Worm (Caenorhabditis elegans): ENCODE results near the gene R10E9.4.

R10E9.4 gene

ce11 chrIII:4018095-4018498 lies 45.5 kb upstream of the R10E9.4 start:
- peak; percentile 88 for TF ChIP-seq unc-55 (GFP tag; optimal IDR thresholded peaks at IDR 0.05)
- peak; percentile 87 for TF ChIP-seq C34F6.9 (tag; optimal IDR thresholded peaks at IDR 0.05)
- peak; percentile 71 for TF ChIP-seq sem-4 (tag; optimal IDR thresholded peaks at IDR 0.05)
- TF ChIP-seq nhr-23 (tag; optimal IDR thresholded peaks at IDR 0.05) = no peak
- peak; percentile 51 for TF ChIP-seq lin-11 (tag; optimal IDR thresholded peaks at IDR 0.05)
- peak; percentile 14 for TF ChIP-seq ztf-11 (tag; optimal IDR thresholded peaks at IDR 0.05)
- no peak for TF ChIP-seq ama-1 (optimal IDR thresholded peaks at IDR 0.05)
- TF ChIP-seq F13H6.1 (tag; optimal IDR thresholded peaks at IDR 0.05) = peak; percentile 60
- TF ChIP-seq snpc-4 (tag; optimal IDR thresholded peaks at IDR 0.05) = peak; percentile 69
- TF ChIP-seq sma-9 (GFP tag; optimal IDR thresholded peaks at IDR 0.05) = peak; percentile 72
- TF ChIP-seq sma-9 (tag; optimal IDR thresholded peaks at IDR 0.05) = no peak
- peak; percentile 38 for TF ChIP-seq fos-1 (tag; optimal IDR thresholded peaks at IDR 0.05)
- TF ChIP-seq mbf-1 (tag; optimal IDR thresholded peaks at IDR 0.05) = no peak
- peak; percentile 74 for TF ChIP-seq zag-1 (tag; optimal IDR thresholded peaks at IDR 0.05)
- peak; percentile 15 for TF ChIP-seq mab-5 (tag; optimal IDR thresholded peaks at IDR 0.05)
- peak; percentile 46 for TF ChIP-seq nhr-237 (tag; optimal IDR thresholded peaks at IDR 0.05)
- TF ChIP-seq mdl-1 (tag; optimal IDR thresholded peaks at IDR 0.05) = peak in 1 of 2 experiments; percentile 15
- TF ChIP-seq nhr-10 (tag; optimal IDR thresholded peaks at IDR 0.05) = no peak
- TF ChIP-seq lsy-2 (tag; optimal IDR thresholded peaks at IDR 0.05) = peak; percentile 62 to 75
- peak; percentile 6 for TF ChIP-seq ceh-82 (tag; optimal IDR thresholded peaks at IDR 0.05)
- TF ChIP-seq lin-13 (GFP tag; optimal IDR thresholded peaks at IDR 0.05) = peak; percentile 2
- TF ChIP-seq dmd-4 (tag; optimal IDR thresholded peaks at IDR 0.05) = no peak
- peak; percentile 85 for TF ChIP-seq nhr-129 (tag; optimal IDR thresholded peaks at IDR 0.05)
- peak; percentile 4 for TF ChIP-seq crh-2 (tag; optimal IDR thresholded peaks at IDR 0.05)
- TF ChIP-seq nhr-6 (tag; optimal IDR thresholded peaks at IDR 0.05) = peak; percentile 63
- TF ChIP-seq lin-39 (tag; optimal IDR thresholded peaks at IDR 0.05) = peak; percentile 56

- no peak for TF ChIP-seq nhr-21 (tag; optimal IDR thresholded peaks at IDR 0.05)
These were observed 44.9 kb upstream of the R10E9.4 start, which contains the start of gene tbb-2 for ce11 chrIII:4017527-4017926. TSS of gene tbb-2 (minus strand) at chrIII:4017627.

- TF ChIP-seq ztf-1 (GFP tag; conservative IDR thresholded peaks at IDR 0.05) (no peak), Y55F3AM.14 (GFP tag; optimal IDR thresholded peaks at IDR 0.05) (no peak), nhr-10 (tag; optimal IDR thresholded peaks at IDR 0.05) (no peak), mdl-1 (tag; optimal IDR thresholded peaks at IDR 0.05) (no peak), ceh-16 (tag; optimal IDR thresholded peaks at IDR 0.05) (no peak), nhr-12 (tag; optimal IDR thresholded peaks at IDR 0.05) (peak; percentile 67), sma-9 (GFP tag; optimal IDR thresholded peaks at IDR 0.05) (no peak), sma-9 (tag; optimal IDR thresholded peaks at IDR 0.05) (no peak), F13H6.1 (tag; optimal IDR thresholded peaks at IDR 0.05) (no peak), elt-3 (tag; optimal IDR thresholded peaks at IDR 0.05) (no peak), unc-39 (tag; optimal IDR thresholded peaks at IDR 0.05) (no peak), alr-1 (tag; optimal IDR thresholded peaks at IDR 0.05) (no peak), fos-1 (tag; optimal IDR thresholded peaks at IDR 0.05) (no peak), sem-4 (tag; optimal IDR thresholded peaks at IDR 0.05) (no peak), nhr-6 (tag; optimal IDR thresholded peaks at IDR 0.05) (no peak), mab-5 (tag; optimal IDR thresholded peaks at IDR 0.05) (no peak), R02D3.7 (tag; optimal IDR thresholded peaks at IDR 0.05) (no peak), aly-2 (tag; optimal IDR thresholded peaks at IDR 0.05) (peak; percentile 46), lsy-2 (tag; optimal IDR thresholded peaks at IDR 0.05) (peak in 1 of 2 experiments; percentile 43), ztf-4 (tag; optimal IDR thresholded peaks at IDR 0.05) (no peak), sma-3 (GFP tag; optimal IDR thresholded peaks at IDR 0.05) (peak; percentile 26), C34F6.9 (tag; optimal IDR thresholded peaks at IDR 0.05) (no peak), unc-62 (GFP tag; optimal IDR thresholded peaks at IDR 0.05) (no peak), ztf-11 (tag; optimal IDR thresholded peaks at IDR 0.05) (no peak), lin-39 (tag; optimal IDR thresholded peaks at IDR 0.05) (no peak), snpc-4 (tag; optimal IDR thresholded peaks at IDR 0.05) (no peak), ZK546.5 (tag; optimal IDR thresholded peaks at IDR 0.05) (no peak), egl-27 (tag; optimal IDR thresholded peaks at IDR 0.05) (peak; percentile 19), lin-13 (GFP tag; optimal IDR thresholded peaks at IDR 0.05) (no peak), lin-11 (tag; optimal IDR thresholded peaks at IDR 0.05) (no peak), ama-1 (optimal IDR thresholded peaks at IDR 0.05) (no peak), nhr-11 (tag; optimal IDR thresholded peaks at IDR 0.05) (no peak), dmd-4 (tag; optimal IDR thresholded peaks at IDR 0.05) (no peak), nhr-21 (tag; optimal IDR thresholded peaks at IDR 0.05) (peak; percentile 27), ceh-82 (tag; optimal IDR thresholded peaks at IDR 0.05) (no peak), nhr-25 (tag; optimal IDR thresholded peaks at IDR 0.05) (peak; percentile 70), zag-1 (tag; optimal IDR thresholded peaks at IDR 0.05) (no peak), peb-1 (tag; optimal IDR thresholded peaks at IDR 0.05) (no peak), nhr-129 (tag; optimal IDR thresholded peaks at IDR 0.05) (no peak), gmeb-1 (tag; optimal IDR thresholded peaks at IDR 0.05) (no peak), nhr-237 (tag; optimal IDR thresholded peaks at IDR 0.05) (peak; percentile 33), unc-55 (GFP tag; optimal IDR thresholded peaks at IDR 0.05) (peak; percentile 11)
These were observed 42.9 kb upstream of the R10E9.4 start for ce11 chrIII:4015382-4015986.

Measured in whole organism, L2 larva.